Worm (Caenorhabditis elegans) whole organism, dauer: ENCODE data around the gene aak-1.

ENCODE experiments used
- unc-62 ChIP-seq: sonication (generic microtip); optimal IDR thresholded peaks from 2 replicates; lab custom pipeline; 2017; ENCODE audit warnings: missing biosample characterization, missing genetic modification reagents, missing genetic modification characterization

aak-1 gene

DNA sequence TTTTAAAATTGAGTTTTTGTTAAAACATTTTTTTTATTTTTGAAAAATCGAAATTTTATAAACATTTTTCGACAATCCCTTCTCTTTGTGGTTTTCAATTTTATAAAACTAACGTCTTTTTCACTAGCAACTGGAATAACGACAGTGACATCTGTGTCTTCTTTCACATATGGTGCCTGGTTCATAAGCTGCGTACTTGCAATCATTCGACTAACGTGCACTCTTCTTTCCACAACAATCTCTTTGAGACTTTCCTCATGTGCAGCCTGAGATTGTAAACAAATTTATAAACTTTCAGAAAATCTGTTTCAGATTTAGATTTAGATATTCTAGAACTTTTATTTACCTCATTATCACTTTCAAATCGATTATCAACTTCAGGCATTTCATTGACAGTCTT, 4.1 kb upstream of the aak-1 start:
- TF ChIP-seq unc-62 = no peak

DNA sequence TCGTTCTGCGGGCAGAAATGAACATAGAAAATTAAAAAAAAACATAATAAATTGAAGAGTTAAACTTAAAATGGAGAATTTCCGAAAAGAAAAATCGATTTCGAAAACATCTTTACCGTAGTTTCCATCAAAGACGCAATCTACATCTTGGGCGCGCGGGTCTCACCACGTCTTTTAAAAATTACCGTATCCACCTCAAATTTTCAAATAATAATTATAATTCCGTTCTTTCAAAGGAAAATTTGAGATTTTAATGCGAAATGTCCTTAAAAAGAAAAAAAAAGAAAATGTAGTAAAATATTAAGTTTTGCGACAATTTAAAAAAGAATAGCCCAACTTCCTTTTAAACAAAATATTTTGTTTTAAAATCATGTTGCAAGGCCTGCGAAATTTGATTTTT, 2.2 kb upstream of the aak-1 start:
- TF ChIP-seq unc-62 = no peak

DNA sequence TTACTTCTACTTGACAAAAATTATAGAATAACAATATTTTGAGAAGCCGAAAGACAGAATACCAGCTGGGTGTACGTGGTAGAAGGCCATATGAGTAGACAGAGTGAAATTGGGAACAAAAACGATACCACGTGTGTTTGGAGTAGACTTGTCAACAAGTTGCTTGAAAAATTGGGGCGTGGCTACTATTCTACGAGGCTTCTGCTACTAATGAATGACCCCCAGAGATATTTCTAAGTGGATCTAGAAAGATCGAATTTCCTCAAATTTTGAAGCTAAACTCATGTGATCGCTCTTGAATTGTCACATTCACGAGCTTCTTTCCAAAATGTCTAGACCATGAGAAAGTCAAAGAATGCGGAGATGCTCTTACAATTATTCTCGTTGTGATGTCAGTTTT, 1.1 kb upstream of the aak-1 start:
- TF ChIP-seq unc-62 = no peak

DNA sequence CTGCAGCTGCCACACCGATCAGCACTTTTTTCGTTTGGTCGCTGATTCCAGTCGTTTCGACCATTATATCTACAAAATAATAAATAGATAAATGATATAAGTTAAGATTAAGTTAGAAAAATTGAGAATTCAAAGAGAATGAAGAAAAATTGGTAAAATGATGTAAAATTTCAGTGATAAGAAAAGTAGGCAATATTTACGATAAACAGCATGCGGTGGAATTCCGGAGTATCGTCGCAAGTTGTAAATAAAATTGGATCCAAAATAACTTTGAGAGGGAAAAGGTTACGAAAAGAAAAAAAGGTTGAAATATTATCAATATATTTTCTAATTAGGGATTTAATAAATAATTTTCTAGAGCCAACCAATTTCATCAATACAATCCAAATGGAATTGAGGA, 6.2 kb downstream of the aak-1 start, which contains the start of gene tomm-70:
tomm-70 (minus strand) TSS at position 69 of the 400 bp plus-strand sequence.
- no peak for TF ChIP-seq unc-62

DNA sequence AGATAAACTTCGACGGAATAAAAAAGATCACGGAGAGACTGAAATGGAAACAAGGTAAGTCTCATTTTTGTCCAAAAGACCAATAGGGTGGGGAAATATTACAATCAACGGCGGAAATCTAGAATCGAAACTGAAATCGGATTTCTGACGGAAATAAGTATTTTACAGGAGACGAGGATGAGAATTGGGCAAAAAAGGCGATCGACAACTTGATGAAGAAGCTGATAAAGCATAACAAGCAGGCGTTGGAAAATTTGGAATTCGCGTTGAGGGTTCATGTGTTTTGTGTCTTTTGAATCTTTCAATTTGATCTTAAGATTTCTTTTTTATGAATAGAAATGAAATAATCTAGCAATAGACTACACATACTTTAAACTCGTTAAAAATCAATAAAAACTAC, 10.3 kb downstream of the aak-1 start, which contains the start of gene ugtp-1:
ugtp-1 (minus strand) TSS at position 101 of the 400 bp plus-strand sequence.
- no peak for TF ChIP-seq unc-62

DNA sequence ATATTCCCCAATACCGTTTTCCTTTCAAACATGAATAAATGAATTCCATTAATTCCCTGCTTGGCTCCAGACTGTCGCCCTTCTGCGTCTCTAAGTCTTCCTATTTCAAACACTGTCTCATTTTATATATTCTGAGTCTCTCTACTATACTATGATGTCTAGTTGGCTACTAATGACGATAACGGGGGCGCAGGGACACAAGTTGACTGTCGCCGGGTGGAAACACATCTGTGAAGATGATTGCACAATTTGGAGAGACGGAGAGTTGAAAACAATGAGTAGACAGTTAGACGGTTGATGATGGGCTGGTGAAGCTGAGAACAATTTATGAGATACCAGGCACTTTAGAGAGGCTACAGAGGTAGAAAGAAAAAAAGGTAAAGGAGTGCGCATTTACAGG, 11.4 kb downstream of the aak-1 start, which contains the start of gene sma-2:
sma-2 (plus strand) TSS at position 194 of the 400 bp plus-strand sequence.
- TF ChIP-seq unc-62 = no peak

DNA sequence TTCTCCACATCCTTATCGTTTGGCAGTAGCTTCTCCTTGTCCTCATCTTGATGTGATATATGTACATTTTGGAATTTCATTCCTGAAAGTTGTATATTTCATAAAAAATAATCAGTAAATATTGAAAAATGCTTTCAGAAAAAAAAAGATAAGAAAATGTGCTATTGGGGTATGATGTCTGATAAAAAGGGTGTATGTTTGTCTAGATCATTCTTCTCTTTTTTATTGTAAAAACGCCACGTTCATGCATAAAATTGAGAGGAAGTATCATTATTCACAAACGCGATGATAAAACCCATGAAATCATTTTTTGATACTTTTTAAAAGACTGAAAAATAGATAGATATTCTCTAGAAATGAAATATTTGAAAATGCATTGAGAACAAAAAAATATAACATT, 12.3 kb downstream of the aak-1 start:
- no peak for TF ChIP-seq unc-62

DNA sequence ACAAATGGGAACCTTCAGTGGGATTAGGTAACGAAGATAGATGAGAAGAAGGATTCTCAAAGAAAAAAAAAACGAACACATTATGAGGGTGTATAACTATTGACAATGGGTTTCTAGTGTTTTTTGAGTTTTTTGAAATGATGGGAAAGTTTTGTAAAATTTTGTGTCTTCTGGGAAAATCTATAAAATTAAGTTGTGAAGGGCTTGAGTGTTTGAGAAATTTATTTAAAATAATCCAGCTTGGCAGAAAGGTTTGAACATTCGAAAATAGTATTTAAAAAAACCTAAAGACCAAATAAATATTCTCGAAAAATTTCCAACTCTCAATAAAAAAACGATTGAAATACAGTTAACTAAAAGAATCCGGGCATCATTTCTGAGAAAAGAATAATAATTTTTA, 15.7 kb downstream of the aak-1 start:
- TF ChIP-seq unc-62 = no peak

DNA sequence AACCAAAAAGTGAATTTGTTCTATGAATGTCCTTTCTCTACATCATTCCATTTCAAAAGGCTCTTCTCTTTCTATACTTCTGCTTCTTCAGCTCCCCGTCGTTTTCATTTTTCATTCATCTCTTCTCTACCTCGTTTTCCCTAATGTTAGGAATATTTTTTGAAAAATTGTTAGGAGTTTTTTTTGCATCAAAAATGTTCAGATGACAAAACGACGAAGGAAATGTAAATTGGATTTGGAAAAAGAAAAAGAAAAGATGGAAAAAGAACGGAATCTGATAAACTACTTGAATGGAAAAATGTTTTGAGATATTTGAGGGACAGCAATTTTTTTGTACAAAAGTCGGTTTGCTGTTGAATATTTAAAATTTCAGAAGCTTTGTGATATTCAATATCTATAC, 16.1 kb downstream of the aak-1 start:
- no peak for TF ChIP-seq unc-62

DNA sequence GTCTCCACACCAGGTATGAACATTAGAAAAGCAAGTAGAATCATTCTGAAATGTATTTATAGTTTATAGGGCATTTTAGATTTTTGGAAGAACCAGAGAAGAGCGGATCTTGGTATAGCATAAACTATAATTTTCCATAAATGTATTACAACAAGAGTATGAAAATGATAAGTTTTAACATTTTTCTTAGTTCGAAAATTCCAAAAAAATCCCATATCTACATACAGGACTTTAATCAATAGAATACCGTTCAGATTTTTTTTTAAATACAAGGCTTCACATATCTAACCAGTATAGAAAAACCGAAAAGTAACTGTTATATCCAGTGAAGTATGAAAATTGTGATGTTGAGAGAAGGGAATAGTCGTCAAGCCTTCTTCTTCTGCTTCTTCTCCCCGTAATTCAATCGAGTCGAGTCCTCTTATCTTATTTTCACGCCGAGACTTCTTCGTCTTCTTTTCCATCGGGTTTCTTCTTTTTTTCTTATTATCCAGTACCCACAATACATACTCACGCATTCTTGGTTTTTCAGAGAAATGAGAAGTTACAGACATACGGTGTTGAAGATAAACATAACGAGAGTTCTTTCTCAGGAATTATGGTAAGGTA, 17.0 kb downstream of the aak-1 start, which contains the start of gene ZK370.6:
ZK370.6 (minus strand) TSS at position 51 of the 609 bp plus-strand sequence.
- no peak for TF ChIP-seq unc-62

DNA sequence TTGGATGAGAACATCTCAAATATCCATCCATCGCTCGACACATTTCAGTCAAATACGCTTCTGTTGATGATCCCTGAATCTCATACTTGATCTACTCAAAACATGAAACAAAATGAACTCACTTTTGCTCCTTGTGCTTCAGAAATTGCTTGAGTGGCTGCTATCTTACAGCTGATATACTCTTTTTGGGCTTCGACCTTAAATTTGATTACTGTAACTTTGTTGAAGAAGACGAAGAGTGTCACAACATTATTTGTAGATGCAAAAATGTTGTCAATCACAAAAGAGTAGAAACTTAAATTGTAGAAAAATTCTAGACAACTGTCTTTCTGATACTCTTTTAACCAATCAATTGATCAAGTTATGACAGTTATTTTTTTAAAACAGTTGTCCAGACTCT, 18.3 kb downstream of the aak-1 start:
- TF ChIP-seq unc-62 = no peak

DNA sequence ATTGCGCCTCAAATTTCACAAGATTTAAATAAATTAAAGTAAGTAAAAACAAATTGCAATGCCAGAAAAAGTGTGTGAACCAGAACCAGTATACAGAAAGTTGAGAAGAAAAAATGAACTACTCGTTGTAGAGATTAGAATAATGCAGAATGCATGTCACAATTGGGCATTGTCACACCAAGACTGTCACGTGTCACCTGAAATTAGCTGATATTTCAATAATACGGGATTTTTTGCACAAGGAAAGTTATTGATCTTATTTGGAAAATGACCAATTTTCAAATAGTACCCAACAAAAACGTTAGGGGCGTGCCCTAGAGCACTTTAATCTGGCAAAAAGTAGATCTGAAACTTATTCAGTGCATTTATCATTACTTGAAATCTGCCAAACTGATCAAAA, 18.9 kb downstream of the aak-1 start:
- TF ChIP-seq unc-62 = no peak

DNA sequence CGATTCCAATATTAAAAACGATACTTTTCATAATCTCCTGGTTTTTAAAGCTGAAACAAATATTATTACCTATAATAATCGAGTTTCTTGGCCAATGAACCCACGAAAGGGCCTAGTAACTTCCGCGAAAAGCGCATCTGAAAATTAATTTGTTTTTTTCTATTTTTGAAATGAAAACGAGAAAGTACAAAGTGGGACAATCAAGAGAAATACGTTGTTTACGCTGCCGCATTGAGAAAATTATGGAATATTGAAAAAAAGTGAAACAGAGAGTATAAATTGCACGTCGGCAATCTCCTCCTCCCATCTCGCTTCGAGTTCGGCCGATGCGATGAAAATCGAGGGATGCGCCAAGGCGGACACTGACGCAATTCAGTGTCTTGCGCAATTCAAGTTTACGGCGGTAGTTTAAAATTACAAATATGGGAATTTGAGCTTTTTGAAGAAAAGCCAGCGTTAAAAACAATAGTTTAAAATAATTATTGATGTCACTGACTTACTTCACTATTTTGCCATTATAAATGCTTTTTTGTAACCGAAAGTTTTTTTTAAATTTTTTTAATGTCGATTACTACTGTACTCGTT, 19.5 kb downstream of the aak-1 start, which contains the start of gene pdhk-2:
pdhk-2 (minus strand) TSS at position 137 of the 585 bp plus-strand sequence.
- TF ChIP-seq unc-62 = no peak

DNA sequence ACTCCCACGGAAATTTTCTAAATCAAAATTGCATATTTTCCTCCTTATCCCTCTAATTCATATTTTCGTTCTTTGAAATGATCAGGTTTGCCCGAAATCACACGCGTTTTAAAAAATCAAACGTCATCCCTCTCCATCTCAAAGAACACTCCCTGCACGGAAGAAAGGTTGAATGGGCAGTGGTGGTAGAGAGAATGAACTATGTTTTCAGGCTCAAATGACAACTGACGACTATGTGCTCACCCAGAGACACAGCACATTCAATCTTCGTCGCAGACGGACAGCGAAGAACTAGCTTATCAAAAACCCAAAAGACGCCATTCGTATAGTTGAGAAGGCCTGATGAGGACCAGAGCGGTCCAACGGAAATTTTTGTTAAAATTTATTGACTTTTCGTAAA, 21.1 kb downstream of the aak-1 start:
- no peak for TF ChIP-seq unc-62

DNA sequence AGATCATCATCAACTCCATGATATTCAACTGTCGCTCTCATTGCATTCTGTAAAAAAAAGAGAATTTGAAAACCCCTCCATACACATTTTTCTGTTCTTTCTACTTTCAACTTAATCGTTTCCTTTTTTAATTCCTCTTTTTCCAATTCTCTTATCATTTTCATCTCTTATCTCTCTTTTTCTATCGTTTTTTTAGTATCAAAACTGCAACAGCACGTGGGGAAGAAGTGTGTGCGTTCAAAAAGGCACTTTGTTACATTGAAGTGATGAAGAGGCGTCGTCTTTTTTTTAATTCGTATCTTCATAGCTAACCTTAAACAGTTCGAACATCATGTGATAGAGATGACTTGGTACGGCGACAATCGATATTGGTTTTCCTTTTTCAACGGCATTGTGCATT, 21.8 kb downstream of the aak-1 start:
- no peak for TF ChIP-seq unc-62

DNA sequence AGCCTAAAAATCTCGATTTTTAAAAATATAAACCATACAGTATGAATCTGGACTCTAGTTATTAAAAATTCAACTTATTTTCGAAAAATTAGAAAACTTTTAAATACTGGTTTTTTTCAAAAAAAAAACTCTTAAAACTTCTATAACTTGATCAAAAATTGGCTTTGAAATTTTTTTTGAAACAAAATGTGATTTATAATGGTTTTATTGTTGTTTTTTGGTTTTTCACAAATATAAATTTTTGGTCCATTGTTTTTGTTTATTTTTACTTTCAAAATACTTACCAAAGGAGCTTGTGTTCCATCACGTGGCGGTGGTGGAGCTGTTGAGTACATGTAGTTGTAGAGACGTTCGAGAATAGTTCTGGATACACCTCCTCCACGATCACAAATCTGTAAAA, 22.6 kb downstream of the aak-1 start:
- TF ChIP-seq unc-62 = no peak

DNA sequence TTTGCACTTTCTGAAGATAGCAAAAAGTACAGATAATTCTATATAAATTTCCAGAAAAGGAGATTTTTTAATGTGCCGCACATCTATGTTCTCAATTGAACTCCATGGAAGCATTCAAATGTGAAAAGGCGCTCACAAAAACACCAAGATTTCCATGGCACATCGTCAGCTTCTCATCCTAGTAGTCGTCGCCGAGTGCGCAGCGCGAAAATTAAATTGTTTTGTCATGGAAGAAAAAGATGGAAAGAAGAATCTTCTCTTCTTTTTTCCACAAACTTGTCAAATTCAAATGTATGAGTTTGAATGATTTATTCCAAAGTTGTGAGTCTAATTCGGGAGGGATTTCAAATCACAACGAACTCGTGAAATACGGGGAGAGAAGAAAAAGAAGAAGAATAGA, 23.5 kb downstream of the aak-1 start:
- TF ChIP-seq unc-62 = no peak

DNA sequence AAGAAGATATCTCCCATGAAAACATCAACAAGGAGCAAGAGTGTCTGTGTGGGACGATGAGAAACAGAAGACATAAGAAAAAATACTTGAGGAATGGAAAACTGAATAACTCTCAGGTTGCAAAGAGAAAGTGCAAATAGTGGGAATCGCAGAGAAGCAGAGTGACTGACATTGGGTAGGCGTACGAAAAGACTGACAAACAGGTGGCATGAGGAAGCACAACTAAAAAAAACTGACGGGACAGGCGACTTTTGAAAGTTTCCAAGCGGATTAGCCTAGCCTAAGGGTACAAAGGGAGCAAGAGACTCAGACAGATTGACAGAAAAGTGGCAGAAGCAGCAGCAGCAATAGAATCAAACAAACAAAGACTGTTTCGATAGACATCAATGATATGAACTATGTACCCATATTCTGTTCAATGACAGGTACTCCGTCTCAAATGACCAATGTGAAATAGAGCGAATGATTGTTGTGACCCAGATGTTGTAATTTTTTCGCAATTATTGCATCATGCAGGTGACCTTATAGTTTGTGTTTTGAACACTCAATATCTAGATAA, 26.5 kb downstream of the aak-1 start:
- no peak for TF ChIP-seq unc-62
